Worm (Caenorhabditis elegans) whole organism, L4 larva: ENCODE data around the gene F54F7.3.

Source experiments
- Y5F2A.4 ChIP-seq: fragments of 200-800 bp; sonication (Bioruptor generic); optimal IDR thresholded peaks from 2 replicates; lab custom pipeline; 2018; ENCODE audit warnings: mild to moderate bottlenecking, missing genetic modification characterization, missing compliant biosample characterization
- ZK337.2 ChIP-seq: fragments of 200-800 bp; sonication (Bioruptor generic); IDR thresholded peaks from 2 replicates; pipeline ENCODE4 v1.3.6; 2022; ENCODE audit warnings: missing genetic modification reagents, missing genetic modification characterization, missing compliant biosample characterization
- aha-1 ChIP-seq: fragments of 150-350 bp; peaks from one replicate; lab custom pipeline; 2014; ENCODE audit warnings: missing biosample characterization, missing genetic modification characterization
- ces-1 ChIP-seq: fragments of 150-350 bp; sonication (generic microtip); optimal IDR thresholded peaks from 4 replicates; lab custom pipeline; 2014; ENCODE audit warnings: missing biosample characterization, missing genetic modification reagents, missing genetic modification characterization
- cey-2 ChIP-seq: sonication (generic microtip); optimal IDR thresholded peaks from 3 replicates; lab custom pipeline; 2017; ENCODE audit warnings: missing genetic modification characterization, mild to moderate bottlenecking, missing compliant biosample characterization, antibody characterized with exemption, borderline replicate concordance; ENCODE audit not compliant: insufficient read depth
- ctbp-1 ChIP-seq: fragments of 200-800 bp; sonication (Bioruptor generic); IDR thresholded peaks from 2 replicates; pipeline ENCODE4 v1.3.6; 2022; ENCODE audit warnings: missing genetic modification reagents, missing genetic modification characterization, missing compliant biosample characterization
- daf-16 ChIP-seq, 3 experiments: sonication (generic microtip); optimal IDR thresholded peaks; 2 replicates each; lab custom pipeline; 2016 to 2017; ENCODE audit warnings: missing genetic modification characterization in 3 of 3, missing genetic modification reagents in 3 of 3, mild to moderate bottlenecking in 2 of 3, missing compliant biosample characterization in 2 of 3, missing biosample characterization in 1 of 3, moderate library complexity in 1 of 3
- daf-8 ChIP-seq: fragments of 200-800 bp; sonication (Bioruptor generic); IDR thresholded peaks from 2 replicates; pipeline ENCODE4 v1.3.6; 2022; ENCODE audit warnings: missing genetic modification characterization, missing compliant biosample characterization
- dmd-6 ChIP-seq: fragments of 200-800 bp; sonication (Bioruptor generic); IDR thresholded peaks from 2 replicates; pipeline ENCODE4 v1.3.6; 2022; ENCODE audit warnings: missing genetic modification reagents, missing genetic modification characterization, missing compliant biosample characterization
- dpl-1 ChIP-seq: fragments of 150-350 bp; optimal IDR thresholded peaks from 2 replicates; lab custom pipeline; 2014; ENCODE audit warnings: missing biosample characterization, missing genetic modification reagents, missing genetic modification characterization
- duxl-1 ChIP-seq: sonication (generic microtip); optimal IDR thresholded peaks from 2 replicates; lab custom pipeline; 2016; ENCODE audit warnings: mild to moderate bottlenecking, missing genetic modification characterization, moderate library complexity, missing compliant biosample characterization; ENCODE audit not compliant: poor library complexity
- dve-1 ChIP-seq: sonication (generic microtip); optimal IDR thresholded peaks from 2 replicates; lab custom pipeline; 2017; ENCODE audit warnings: antibody characterized with exemption, mild to moderate bottlenecking, missing genetic modification characterization, missing compliant biosample characterization; ENCODE audit not compliant: insufficient read depth
- fos-1 ChIP-seq: fragments of 150-350 bp; optimal IDR thresholded peaks from 2 replicates; lab custom pipeline; 2014; ENCODE audit warnings: missing biosample characterization, missing genetic modification characterization
- hlh-30 ChIP-seq: sonication (generic microtip); optimal IDR thresholded peaks from 2 replicates; lab custom pipeline; 2017; ENCODE audit warnings: antibody characterized with exemption, mild to moderate bottlenecking, missing genetic modification characterization, missing compliant biosample characterization; ENCODE audit not compliant: insufficient read depth
- jun-1 ChIP-seq: fragments of 150-350 bp; optimal IDR thresholded peaks from 2 replicates; lab custom pipeline; 2014; ENCODE audit warnings: missing biosample characterization, missing genetic modification reagents, missing genetic modification characterization
- lin-29 ChIP-seq: fragments of 200-800 bp; sonication (Bioruptor generic); IDR thresholded peaks from 2 replicates; pipeline ENCODE4 v1.3.6; 2022; ENCODE audit warnings: missing genetic modification reagents, missing genetic modification characterization, missing compliant biosample characterization
- lir-3 ChIP-seq: sonication (generic microtip); optimal IDR thresholded peaks from 2 replicates; lab custom pipeline; 2016; ENCODE audit warnings: mild to moderate bottlenecking, missing genetic modification characterization, missing compliant biosample characterization
- lsy-2 ChIP-seq, 2 experiments: fragments of 150-350 bp in 1 of 2; sonication (generic microtip) in 1 of 2; optimal IDR thresholded peaks; 2 replicates each; lab custom pipeline; 2014 to 2017; ENCODE audit warnings: missing biosample characterization in 2 of 2, missing genetic modification characterization in 2 of 2
- madf-9 ChIP-seq: fragments of 200-800 bp; sonication (Bioruptor generic); conservative IDR thresholded peaks from 2 replicates; pipeline ENCODE4 v1.3.6; 2022; ENCODE audit warnings: missing genetic modification reagents, missing genetic modification characterization, missing compliant biosample characterization
- mep-1 ChIP-seq: fragments of 150-350 bp; sonication (generic microtip); optimal IDR thresholded peaks from 3 replicates; lab custom pipeline; 2014; ENCODE audit warnings: missing biosample characterization, missing genetic modification characterization
- mes-2 ChIP-seq: sonication (generic microtip); optimal IDR thresholded peaks from 2 replicates; lab custom pipeline; 2016; ENCODE audit warnings: missing genotype, mild to moderate bottlenecking, missing genetic modification characterization, missing compliant biosample characterization; ENCODE audit not compliant: poor library complexity, severe bottlenecking
- nhr-28 ChIP-seq: fragments of 150-350 bp; optimal IDR thresholded peaks from 2 replicates; lab custom pipeline; 2014; ENCODE audit warnings: missing biosample characterization, missing genetic modification characterization
- nhr-76 ChIP-seq: fragments of 150-350 bp; optimal IDR thresholded peaks from 2 replicates; lab custom pipeline; 2014; ENCODE audit warnings: missing biosample characterization, missing genetic modification characterization
- pqm-1 ChIP-seq: sonication (generic microtip); optimal IDR thresholded peaks from 2 replicates; lab custom pipeline; 2017; ENCODE audit warnings: missing biosample characterization, missing genetic modification characterization
- rbr-2 ChIP-seq: sonication (generic microtip); optimal IDR thresholded peaks from 2 replicates; lab custom pipeline; 2016; ENCODE audit warnings: missing genotype, missing genetic modification characterization, missing compliant biosample characterization
- set-16 ChIP-seq: fragments of 200-800 bp; sonication (Bioruptor generic); IDR thresholded peaks from 2 replicates; pipeline ENCODE4 v1.3.6; 2022; ENCODE audit warnings: missing genetic modification reagents, missing genetic modification characterization, missing compliant biosample characterization
- spr-1 ChIP-seq: sonication (generic microtip); optimal IDR thresholded peaks from 2 replicates; lab custom pipeline; 2016; ENCODE audit warnings: mild to moderate bottlenecking, missing genetic modification characterization, missing compliant biosample characterization
- spr-3 ChIP-seq: fragments of 200-800 bp; sonication (Bioruptor generic); optimal IDR thresholded peaks from 2 replicates; lab custom pipeline; 2018; ENCODE audit warnings: mild to moderate bottlenecking, missing genetic modification characterization, missing compliant biosample characterization
- unc-39 ChIP-seq: sonication (generic microtip); optimal IDR thresholded peaks from 2 replicates; lab custom pipeline; 2017; ENCODE audit warnings: missing biosample characterization, missing genetic modification characterization
- unc-62 ChIP-seq, 3 experiments: fragments of 150-350 bp in 1 of 3; sonication (generic microtip); optimal IDR thresholded peaks in 2 of 3; peaks in 1 of 3; 1 replicate in 1 of 3; 2 replicates in 2 of 3; lab custom pipeline; 2014 to 2017; ENCODE audit warnings: missing biosample characterization in 3 of 3, missing genetic modification characterization in 3 of 3, missing genetic modification reagents in 3 of 3, missing genotype in 1 of 3
- vab-7 ChIP-seq: fragments of 200-800 bp; sonication (Bioruptor generic); IDR thresholded peaks from 2 replicates; pipeline ENCODE4 v1.3.6; 2022; ENCODE audit warnings: missing genetic modification reagents, missing genetic modification characterization, missing compliant biosample characterization
- ztf-11 ChIP-seq: fragments of 150-350 bp; optimal IDR thresholded peaks from 2 replicates; lab custom pipeline; 2014; ENCODE audit warnings: missing biosample characterization, missing genetic modification characterization
- ztf-7 ChIP-seq: fragments of 150-350 bp; optimal IDR thresholded peaks from 2 replicates; lab custom pipeline; 2014; ENCODE audit warnings: missing biosample characterization, missing genetic modification characterization

The F54F7.3 gene

ce11 chrX:11856214-11856613, 6.2 kb upstream of the F54F7.3 start:
- no peak for TF ChIP-seq spr-3 (GFP tag; lab: Kevin White, UChicago)
- TF ChIP-seq fos-1 = no peak
- no peak for TF ChIP-seq spr-1 (tag; lab: Kevin White, UChicago)
- TF ChIP-seq dpl-1 (GFP tag; lab: Kevin White, UChicago) = no peak
- no peak for TF ChIP-seq lin-29 (GFP tag; lab: Robert Waterston, UW)
- TF ChIP-seq nhr-76 (tag; lab: Kevin White, UChicago) = no peak
- TF ChIP-seq unc-62 (GFP tag; optimal IDR thresholded peaks at IDR 0.05 in 1 of 2; lab: Kevin White, UChicago) = peak in 1 of 2 experiments; percentile 90
- TF ChIP-seq unc-62 (tag; optimal IDR thresholded peaks at IDR 0.05; lab: Kevin White, UChicago) = no peak
- TF ChIP-seq, all 104 proteins: peak for 1

ce11 chrX:11854903-11855302, 4.9 kb upstream of the F54F7.3 start, which contains the start of gene F54F7.8:
F54F7.8 (minus strand) TSS chrX:11855003.
- TF ChIP-seq cey-2 (tag; lab: Kevin White, UChicago) (no peak), vab-7 (GFP tag; lab: Robert Waterston, UW) (no peak), Y5F2A.4 (GFP tag; lab: Kevin White, UChicago) (no peak), unc-39 (no peak), set-16 (GFP tag; lab: Robert Waterston, UW) (no peak), ZK337.2 (no peak), ztf-11 (tag; lab: Kevin White, UChicago) (no peak), spr-1 (tag; lab: Kevin White, UChicago) (no peak), nhr-76 (tag; lab: Kevin White, UChicago) (no peak)
- TF ChIP-seq, all 104 proteins: peak for 0

ce11 chrX:11854432-11854831, 4.5 kb upstream of the F54F7.3 start:
- TF ChIP-seq nhr-28 (peak; percentile 51), rbr-2 (tag; lab: Kevin White, UChicago) (no peak), dve-1 (tag; lab: Kevin White, UChicago) (peak; percentile 48), mes-2 (tag; lab: Kevin White, UChicago) (no peak), ces-1 (GFP tag; lab: Kevin White, UChicago) (no peak), lsy-2 (tag; optimal IDR thresholded peaks at IDR 0.05; lab: Kevin White, UChicago) (no peak), dmd-6 (GFP tag; lab: Robert Waterston, UW) (peak; percentile 30; the same call in 1 of the 2 replicates), ctbp-1 (no peak), madf-9 (GFP tag; lab: Robert Waterston, UW) (no peak), pqm-1 (tag; lab: Kevin White, UChicago) (peak; percentile 53), duxl-1 (tag; lab: Kevin White, UChicago) (no peak), daf-16 (GFP tag; optimal IDR thresholded peaks at IDR 0.05; lab: Kevin White, UChicago) (no peak), daf-16 (tag; optimal IDR thresholded peaks at IDR 0.05; lab: Kevin White, UChicago) (peak; percentile 37), daf-8 (GFP tag; lab: Robert Waterston, UW) (no peak)

ce11 chrX:11852494-11852893, 2.5 kb upstream of the F54F7.3 start, which contains the start of gene xtr-1:
xtr-1 (plus strand) TSS chrX:11852794.
- TF ChIP-seq daf-16 (GFP tag; optimal IDR thresholded peaks at IDR 0.05; lab: Kevin White, UChicago) (no peak), daf-16 (tag; optimal IDR thresholded peaks at IDR 0.05; lab: Kevin White, UChicago) (no peak), aha-1 (tag; lab: Kevin White, UChicago) (peak; percentile 61), mep-1 (tag; lab: Kevin White, UChicago) (no peak)

- TF ChIP-seq lir-3 (no peak), ztf-7 (no peak), ctbp-1 (no peak), fos-1 (no peak), jun-1 (tag; lab: Kevin White, UChicago) (no peak), hlh-30 (tag; lab: Kevin White, UChicago) (no peak)
Measured at ce11 chrX:11850572-11850971, 590 bp upstream of the F54F7.3 start, which contains the start of gene F54F7.14. F54F7.14 (plus strand) TSS chrX:11850872.
